Fruit fly (Drosophila melanogaster) whole organism, pupa: ENCODE results near the gene Sras.

Experiments used
- CG14655 ChIP-seq: fragments of 200-800 bp; sonication (Bioruptor generic); optimal IDR thresholded peaks from 3 replicates; lab custom pipeline; 2017; ENCODE audit warnings: mild to moderate bottlenecking, missing biosample characterization, missing genetic modification reagents, missing genetic modification characterization
- CG15710 ChIP-seq: fragments of 200-800 bp; sonication (Bioruptor generic); optimal IDR thresholded peaks from 2 replicates; lab custom pipeline; 2018; ENCODE audit warnings: missing biosample characterization, mild to moderate bottlenecking, missing genetic modification characterization, moderate library complexity
- CG32121 ChIP-seq: fragments of 200-800 bp; sonication (Bioruptor generic); IDR thresholded peaks from 2 replicates; pipeline ENCODE4 v1.3.6; 2022; ENCODE audit warnings: missing biosample characterization, missing genetic modification characterization
- EcR ChIP-seq: fragments of 200-800 bp; sonication (Bioruptor generic); optimal IDR thresholded peaks from 3 replicates; lab custom pipeline; 2019; ENCODE audit warnings: missing biosample characterization, missing genetic modification characterization, mild to moderate bottlenecking, moderate library complexity, missing genetic modification reagents
- Ets98B ChIP-seq: fragments of 200-800 bp; sonication (Bioruptor generic); IDR thresholded peaks from 2 replicates; pipeline ENCODE4 v1.3.6; 2022; ENCODE audit warnings: missing biosample characterization, missing genetic modification characterization
- Snoo ChIP-seq: fragments of 200-800 bp; sonication (Bioruptor generic); optimal IDR thresholded peaks from 3 replicates; lab custom pipeline; 2017; ENCODE audit warnings: missing biosample characterization, mild to moderate bottlenecking, missing genetic modification characterization, inconsistent platforms
- gl ChIP-seq: fragments of 200-800 bp; sonication (Bioruptor generic); optimal IDR thresholded peaks from 2 replicates; lab custom pipeline; 2018; ENCODE audit warnings: missing biosample characterization, mild to moderate bottlenecking, missing genetic modification characterization

dm6 chr3L:5576543-5576942 lies 13.0 kb downstream of the Sras start:
- TF ChIP-seq Ets98B = no peak
- no peak for TF ChIP-seq EcR
- TF ChIP-seq gl (tag; lab: Kevin White, UChicago) = no peak
- no peak for TF ChIP-seq CG32121
- no peak for TF ChIP-seq Snoo (tag; lab: Kevin White, UChicago)
- TF ChIP-seq CG14655 (GFP tag; lab: Kevin White, UChicago) = peak; percentile 26
- TF ChIP-seq CG15710 (tag; lab: Kevin White, UChicago) = no peak
